Worm (Caenorhabditis elegans) whole organism, midembryonic: ENCODE measurements around the gene hmp-1.

Source experiments
- T22C8.4 ChIP-seq: fragments of 200-800 bp; sonication (Bioruptor generic); IDR thresholded peaks from 2 replicates; pipeline ENCODE4 v1.3.6; 2022; ENCODE audit warnings: missing genetic modification characterization, missing compliant biosample characterization
- cog-1 ChIP-seq: sonication (generic microtip); optimal IDR thresholded peaks from 2 replicates; lab custom pipeline; 2016; ENCODE audit warnings: missing genetic modification characterization, missing compliant biosample characterization
- flt-1 ChIP-seq: fragments of 200-800 bp; sonication (Bioruptor generic); IDR thresholded peaks from 2 replicates; pipeline ENCODE4 v1.3.6; 2022; ENCODE audit warnings: missing genetic modification characterization, missing compliant biosample characterization
- klf-2 ChIP-seq: fragments of 200-800 bp; sonication (Bioruptor generic); conservative IDR thresholded peaks from 2 replicates; pipeline ENCODE4 v1.3.6; 2022; ENCODE audit warnings: missing genetic modification reagents, missing genetic modification characterization, missing compliant biosample characterization
- med-1 ChIP-seq: sonication (generic microtip); optimal IDR thresholded peaks from 2 replicates; lab custom pipeline; 2017; ENCODE audit warnings: missing genetic modification characterization, mild to moderate bottlenecking, missing compliant biosample characterization, antibody characterized with exemption, missing genetic modification reagents; ENCODE audit not compliant: insufficient read depth
- ref-1 ChIP-seq: fragments of 200-800 bp; sonication (Bioruptor generic); conservative IDR thresholded peaks from 2 replicates; pipeline ENCODE4 v1.3.6; 2022; ENCODE audit warnings: missing genetic modification reagents, missing genetic modification characterization, missing compliant biosample characterization
- tab-1 ChIP-seq: fragments of 200-800 bp; sonication (Bioruptor generic); IDR thresholded peaks from 2 replicates; pipeline ENCODE4 v1.3.6; 2022; ENCODE audit warnings: missing genetic modification characterization, missing compliant biosample characterization
- ztf-23 ChIP-seq: fragments of 200-800 bp; sonication (Bioruptor generic); IDR thresholded peaks from 2 replicates; pipeline ENCODE4 v1.3.6; 2022; ENCODE audit warnings: missing genetic modification reagents, missing genetic modification characterization, missing compliant biosample characterization
- ztf-29 ChIP-seq: fragments of 200-800 bp; sonication (Bioruptor generic); IDR thresholded peaks from 2 replicates; pipeline ENCODE4 v1.3.6; 2022; ENCODE audit warnings: missing genetic modification reagents, missing genetic modification characterization, missing compliant biosample characterization

ce11 chrV:11796343-11796742, 49.3 kb upstream of the hmp-1 start:
- no peak for TF ChIP-seq T22C8.4 (GFP tag; lab: Robert Waterston, UW)
- no peak for TF ChIP-seq tab-1 (GFP tag; lab: Robert Waterston, UW)
- no peak for TF ChIP-seq med-1 (GFP tag; lab: Kevin White, UChicago)
- TF ChIP-seq cog-1: no peak
- TF ChIP-seq ztf-23: no peak
- TF ChIP-seq ztf-29: no peak
- TF ChIP-seq klf-2 (GFP tag; lab: Robert Waterston, UW): no peak
- no peak for TF ChIP-seq flt-1 (GFP tag; lab: Robert Waterston, UW)
- no peak for TF ChIP-seq ref-1
